Worm (Caenorhabditis elegans) whole organism, L1 larva: ENCODE measurements around the gene sgcb-1.

Experiments used
- dpl-1 ChIP-seq, 3 experiments: fragments of 150-350 bp in 2 of 3; sonication (generic microtip) in 1 of 3; optimal IDR thresholded peaks; 2 replicates each; lab custom pipeline; 2014 to 2017; ENCODE audit warnings: missing biosample characterization in 3 of 3, missing genetic modification characterization in 3 of 3, missing genetic modification reagents in 3 of 3
- fos-1 ChIP-seq: fragments of 150-350 bp; optimal IDR thresholded peaks from 2 replicates; lab custom pipeline; 2014; ENCODE audit warnings: missing biosample characterization, missing genetic modification characterization

ce11 chrII:323048-323776, 2.9 kb upstream of the sgcb-1 start, which contains the start of gene K01A2.10:
- peak; percentile 5 to 60 (median 55) for TF ChIP-seq dpl-1 (GFP tag; optimal IDR thresholded peaks at IDR 0.05; lab: Kevin White, UChicago)
- TF ChIP-seq fos-1 (tag; lab: Kevin White, UChicago): peak; percentile 47
